Fruit fly (Drosophila melanogaster): ENCODE results near the gene Atg8a.

Gene Atg8a

dm6 chrX:10768043-10768674 lies at the start of gene Atg8a, which contains the start of gene BTBD9 (continued):
- TF ChIP-seq pho (GFP tag; optimal IDR thresholded peaks at IDR 0.05): peak; percentile 62
- no peak for TF ChIP-seq Atf-2 (GFP tag; optimal IDR thresholded peaks at IDR 0.05)
- TF ChIP-seq CG3163 (GFP tag; optimal IDR thresholded peaks at IDR 0.05): peak; percentile 69
- peak; percentile 29 for TF ChIP-seq Mes4 (GFP tag; optimal IDR thresholded peaks at IDR 0.05)
- TF ChIP-seq Hmx (GFP tag; optimal IDR thresholded peaks at IDR 0.05): no peak
- TF ChIP-seq CG15269 (tag; optimal IDR thresholded peaks at IDR 0.05): no peak
- TF ChIP-seq Xrp1 (GFP tag; IDR thresholded peaks at IDR 0.05): no peak; the same call in 1 of the 2 replicates
- TF ChIP-seq CG13624 (GFP tag; optimal IDR thresholded peaks at IDR 0.05): peak; percentile 80
- no peak for TF ChIP-seq CG7786 (GFP tag; optimal IDR thresholded peaks at IDR 0.05)
- no peak for TF ChIP-seq Nf-YC (tag; optimal IDR thresholded peaks at IDR 0.05)
- no peak for TF ChIP-seq CG1233 (GFP tag; optimal IDR thresholded peaks at IDR 0.05)
- 0 out of 3 replicates have a peak, but pooled peaks have one; percentile 17 for TF ChIP-seq CG17361 (GFP tag; IDR thresholded peaks at IDR 0.05)
- TF ChIP-seq CG16863 (GFP tag; optimal IDR thresholded peaks at IDR 0.05): no peak
- TF ChIP-seq seq (GFP tag; IDR thresholded peaks at IDR 0.05): no peak
- peak in 1 of 2 experiments; percentile 58 for TF ChIP-seq insv (GFP tag; optimal IDR thresholded peaks at IDR 0.05)
- no peak for TF ChIP-seq Lpt (GFP tag; optimal IDR thresholded peaks at IDR 0.05)
- peak; percentile 84 for TF ChIP-seq HmgZ (tag; optimal IDR thresholded peaks at IDR 0.05)
- TF ChIP-seq Spps (tag; optimal IDR thresholded peaks at IDR 0.05): peak; percentile 3
- peak; percentile 42 for TF ChIP-seq CG9876 (GFP tag; optimal IDR thresholded peaks at IDR 0.05)
- peak; percentile 79 for TF ChIP-seq NC2β (GFP tag; optimal IDR thresholded peaks at IDR 0.05)
- no peak for TF ChIP-seq kni (GFP tag; optimal IDR thresholded peaks at IDR 0.05)
- TF ChIP-seq Adf1 (GFP tag; IDR thresholded peaks at IDR 0.05): no peak
- TF ChIP-seq Elba2 (GFP tag; optimal IDR thresholded peaks at IDR 0.05): peak; percentile 37
- peak; percentile 97 for TF ChIP-seq Ets97D (GFP tag; optimal IDR thresholded peaks at IDR 0.05)
- TF ChIP-seq CG4617 (GFP tag; optimal IDR thresholded peaks at IDR 0.05; ENCODE audit: borderline replicate concordance): no peak
- TF ChIP-seq p53 (GFP tag; optimal IDR thresholded peaks at IDR 0.05): peak; percentile 44
- TF ChIP-seq sna (GFP tag; IDR thresholded peaks at IDR 0.05; ENCODE audit: partially characterized antibody): peak; percentile 71
- TF ChIP-seq az2 (GFP tag; optimal IDR thresholded peaks at IDR 0.05): no peak
- no peak for TF ChIP-seq CG2678 (tag; optimal IDR thresholded peaks at IDR 0.05)
- TF ChIP-seq danr (GFP tag; IDR thresholded peaks at IDR 0.05): no peak
- no peak for TF ChIP-seq ken (GFP tag; IDR thresholded peaks at IDR 0.05)
- no peak for TF ChIP-seq cad (GFP tag; optimal IDR thresholded peaks at IDR 0.05)
- peak; percentile 80 for TF ChIP-seq Dll (GFP tag; IDR thresholded peaks at IDR 0.05; ENCODE audit: partially characterized antibody)
- TF ChIP-seq Dip3 (GFP tag; optimal IDR thresholded peaks at IDR 0.05): peak; percentile 35
- no peak for TF ChIP-seq cg (GFP tag; optimal IDR thresholded peaks at IDR 0.05)
- TF ChIP-seq ftz-f1 (GFP tag; optimal IDR thresholded peaks at IDR 0.05): no peak
- TF ChIP-seq al (GFP tag; IDR thresholded peaks at IDR 0.05): no peak
- peak; percentile 72; the same call in 2 of the 3 replicates for TF ChIP-seq CG34224 (GFP tag; IDR thresholded peaks at IDR 0.05; ENCODE audit: partially characterized antibody)
- no peak for TF ChIP-seq salm (tag; optimal IDR thresholded peaks at IDR 0.05)
- peak; percentile 3 for TF ChIP-seq scrt (GFP tag; optimal IDR thresholded peaks at IDR 0.05)
- peak; percentile 95 for TF ChIP-seq Med (GFP tag)
- peak; percentile 18 for TF ChIP-seq cwo (GFP tag; optimal IDR thresholded peaks at IDR 0.05)
- no peak for TF ChIP-seq stc (GFP tag; IDR thresholded peaks at IDR 0.05)
- TF ChIP-seq ash1 (GFP tag; optimal IDR thresholded peaks at IDR 0.05): no peak
- peak; percentile 29 for TF ChIP-seq CG10209 (GFP tag; optimal IDR thresholded peaks at IDR 0.05)
- no peak for TF ChIP-seq rib (GFP tag; IDR thresholded peaks at IDR 0.05)
- peak; percentile 62 for TF ChIP-seq CTCF (GFP tag; optimal IDR thresholded peaks at IDR 0.05)
- peak; percentile 74 for TF ChIP-seq Doc3 (GFP tag; IDR thresholded peaks at IDR 0.05; ENCODE audit: partially characterized antibody)
- no peak for TF ChIP-seq luna (GFP tag; optimal IDR thresholded peaks at IDR 0.05)
- no peak for TF ChIP-seq CG18011 (GFP tag; optimal IDR thresholded peaks at IDR 0.05)
- TF ChIP-seq Rfx (GFP tag; IDR thresholded peaks at IDR 0.05): peak; percentile 64
